Fruit fly (Drosophila melanogaster) Kc167 (cell line): ENCODE results near the gene CtsL4.

Source experiments
- Myc ChIP-seq: fragments of >200 bp; optimal IDR thresholded peaks from 2 replicates; lab custom pipeline; 2017; ENCODE audit warnings: missing external identifiers
- Sin3A ChIP-seq: fragments of >200 bp; optimal IDR thresholded peaks from 2 replicates; lab custom pipeline; 2018; ENCODE audit warnings: missing external identifiers
- h ChIP-seq: fragments of >200 bp; optimal IDR thresholded peaks from 3 replicates; lab custom pipeline; 2018; ENCODE audit warnings: missing external identifiers
- insv ChIP-seq: fragments of >200 bp; optimal IDR thresholded peaks from 3 replicates; lab custom pipeline; 2018; ENCODE audit warnings: missing external identifiers
- psq ChIP-seq: fragments of >200 bp; optimal IDR thresholded peaks from 2 replicates; lab custom pipeline; 2017; ENCODE audit warnings: missing external identifiers
- ttk ChIP-seq: sonication (Bioruptor generic); optimal IDR thresholded peaks from 2 replicates; lab custom pipeline; 2017; ENCODE audit warnings: missing external identifiers

DNA sequence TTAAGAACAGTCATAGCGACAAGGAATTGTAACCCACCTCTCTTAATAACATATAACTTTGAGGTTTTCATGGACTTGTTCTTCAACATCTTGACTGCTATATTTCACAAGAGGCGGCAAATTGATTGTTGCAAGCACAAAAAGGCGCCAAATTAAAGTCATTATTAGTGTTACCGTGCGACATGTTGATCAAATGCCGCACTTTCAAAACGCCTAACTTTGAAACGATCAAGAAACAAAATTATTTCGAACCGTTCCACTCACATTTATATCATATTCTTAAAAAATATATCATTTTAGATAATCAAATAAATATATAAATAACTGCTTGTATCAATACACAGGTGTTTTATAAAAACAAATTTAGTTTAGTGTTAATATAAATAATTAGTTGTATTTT, 28.6 kb downstream of the CtsL4 start, which contains the start of gene RnrL:
- TF ChIP-seq psq (lab: Kevin White, UChicago) (no peak), ttk (lab: Kevin White, UChicago) (no peak), insv (no peak), Myc (lab: Kevin White, UChicago) (no peak), h (no peak), Sin3A (no peak)
